Fruit fly (Drosophila melanogaster) whole organism, prepupa: Measurements from ENCODE around the gene FASN2.

ENCODE experiments used
- Blimp-1 ChIP-seq: fragments of 200-800 bp; sonication (Bioruptor generic); optimal IDR thresholded peaks from 3 replicates; lab custom pipeline; 2017; ENCODE audit warnings: missing biosample characterization, missing genetic modification characterization, mild to moderate bottlenecking, moderate library complexity, missing genetic modification reagents
- CG10631 ChIP-seq: fragments of 200-800 bp; sonication (Bioruptor generic); optimal IDR thresholded peaks from 2 replicates; lab custom pipeline; 2016; ENCODE audit warnings: missing biosample characterization, missing genetic modification characterization
- CG11762 ChIP-seq: fragments of 200-800 bp; sonication (Bioruptor generic); optimal IDR thresholded peaks from 3 replicates; lab custom pipeline; 2016; ENCODE audit warnings: missing biosample characterization, missing genetic modification characterization; ENCODE audit not compliant: insufficient read depth
- CG11902 ChIP-seq: fragments of 200-800 bp; sonication (Bioruptor generic); optimal IDR thresholded peaks from 3 replicates; lab custom pipeline; 2016; ENCODE audit warnings: missing biosample characterization, missing genetic modification characterization
- CG1621 ChIP-seq: fragments of 200-800 bp; sonication (Bioruptor generic); optimal IDR thresholded peaks from 3 replicates; lab custom pipeline; 2018; ENCODE audit warnings: missing biosample characterization, mild to moderate bottlenecking, missing genetic modification characterization
- CG16779 ChIP-seq: fragments of 200-800 bp; sonication (Bioruptor generic); optimal IDR thresholded peaks from 3 replicates; lab custom pipeline; 2017; ENCODE audit warnings: missing biosample characterization, mild to moderate bottlenecking, missing genetic modification characterization
- CG3032 ChIP-seq: fragments of 200-800 bp; optimal IDR thresholded peaks from 2 replicates; lab custom pipeline; 2019; ENCODE audit warnings: missing biosample characterization, mild to moderate bottlenecking, missing genetic modification characterization, moderate library complexity
- CG31627 ChIP-seq: fragments of 200-800 bp; sonication (Bioruptor generic); optimal IDR thresholded peaks from 3 replicates; lab custom pipeline; 2016; ENCODE audit warnings: missing biosample characterization, missing genetic modification characterization
- CG32006 ChIP-seq: fragments of 200-800 bp; sonication (Bioruptor generic); optimal IDR thresholded peaks from 3 replicates; lab custom pipeline; 2017; ENCODE audit warnings: missing biosample characterization, mild to moderate bottlenecking, missing genetic modification characterization
- CG34406 ChIP-seq: fragments of 200-800 bp; sonication (Bioruptor generic); optimal IDR thresholded peaks from 3 replicates; lab custom pipeline; 2016; ENCODE audit warnings: missing biosample characterization, missing genetic modification characterization
- CG3919 ChIP-seq: fragments of 200-800 bp; sonication (Bioruptor generic); optimal IDR thresholded peaks from 3 replicates; lab custom pipeline; 2016; ENCODE audit warnings: missing biosample characterization, missing genetic modification characterization
- CG4318 ChIP-seq: fragments of 200-800 bp; sonication (Bioruptor generic); optimal IDR thresholded peaks from 3 replicates; lab custom pipeline; 2017; ENCODE audit warnings: missing biosample characterization, mild to moderate bottlenecking, missing genetic modification characterization
- CG6163 ChIP-seq: fragments of 200-800 bp; sonication (Bioruptor generic); IDR thresholded peaks from 3 replicates; pipeline ENCODE4 v1.3.6; 2022; ENCODE audit warnings: missing biosample characterization, missing genetic modification characterization
- CG6854 ChIP-seq: fragments of 200-800 bp; sonication (Bioruptor generic); optimal IDR thresholded peaks from 2 replicates; lab custom pipeline; 2017; ENCODE audit warnings: missing biosample characterization, mild to moderate bottlenecking, missing genetic modification characterization
- CG7368 ChIP-seq: fragments of 200-800 bp; sonication (Bioruptor generic); optimal IDR thresholded peaks from 3 replicates; lab custom pipeline; 2016; ENCODE audit warnings: missing biosample characterization, missing genetic modification characterization
- CG8119 ChIP-seq: fragments of 200-800 bp; sonication (Bioruptor generic); IDR thresholded peaks from 3 replicates; pipeline ENCODE4 v1.3.6; 2022; ENCODE audit warnings: missing biosample characterization, missing genetic modification characterization
- CG8319 ChIP-seq: fragments of 200-800 bp; sonication (Bioruptor generic); optimal IDR thresholded peaks from 3 replicates; lab custom pipeline; 2016; ENCODE audit warnings: missing biosample characterization, missing genetic modification characterization
- CG8632 ChIP-seq: fragments of 200-800 bp; sonication (Bioruptor generic); optimal IDR thresholded peaks from 3 replicates; lab custom pipeline; 2016; ENCODE audit warnings: missing biosample characterization, missing genetic modification characterization
- CG9139 ChIP-seq: fragments of 200-800 bp; sonication (Bioruptor generic); optimal IDR thresholded peaks from 3 replicates; lab custom pipeline; 2017; ENCODE audit warnings: missing biosample characterization, mild to moderate bottlenecking, missing genetic modification characterization
- Eip75B ChIP-seq: fragments of 200-800 bp; sonication (Bioruptor generic); optimal IDR thresholded peaks from 3 replicates; lab custom pipeline; 2016; ENCODE audit warnings: missing biosample characterization, missing genetic modification characterization
- Ets21C ChIP-seq: fragments of 200-800 bp; sonication (Bioruptor generic); optimal IDR thresholded peaks from 3 replicates; lab custom pipeline; 2016; ENCODE audit warnings: missing biosample characterization, missing genetic modification characterization
- Ets96B ChIP-seq: fragments of 200-800 bp; optimal IDR thresholded peaks from 2 replicates; lab custom pipeline; 2019; ENCODE audit warnings: missing biosample characterization, mild to moderate bottlenecking, missing genetic modification characterization, moderate library complexity
- Gug ChIP-seq: fragments of 200-800 bp; sonication (Bioruptor generic); IDR thresholded peaks from 2 replicates; pipeline ENCODE4 v1.3.6; 2022; ENCODE audit warnings: missing biosample characterization, missing genetic modification characterization
- Hr38 ChIP-seq: sonication (Bioruptor generic); optimal IDR thresholded peaks from 2 replicates; lab custom pipeline; 2016; ENCODE audit warnings: missing biosample characterization, missing genetic modification characterization
- Hr4 ChIP-seq: fragments of 200-800 bp; sonication (Bioruptor generic); optimal IDR thresholded peaks from 3 replicates; lab custom pipeline; 2016; ENCODE audit warnings: missing biosample characterization, missing genetic modification characterization
- Met ChIP-seq: fragments of 200-800 bp; sonication (Bioruptor generic); optimal IDR thresholded peaks from 3 replicates; lab custom pipeline; 2016; ENCODE audit warnings: missing biosample characterization, missing genetic modification characterization
- OdsH ChIP-seq: fragments of 200-800 bp; sonication (Bioruptor generic); optimal IDR thresholded peaks from 3 replicates; lab custom pipeline; 2016; ENCODE audit warnings: missing biosample characterization, missing genetic modification characterization
- Sox102F ChIP-seq: fragments of 200-800 bp; sonication (Bioruptor generic); optimal IDR thresholded peaks from 2 replicates; lab custom pipeline; 2016; ENCODE audit warnings: missing biosample characterization, mild to moderate bottlenecking, missing genetic modification characterization
- Sox14 ChIP-seq: fragments of 200-800 bp; sonication (Bioruptor generic); optimal IDR thresholded peaks from 3 replicates; lab custom pipeline; 2016; ENCODE audit warnings: missing biosample characterization, missing genetic modification characterization
- Sox15 ChIP-seq: fragments of 200-800 bp; sonication (Bioruptor generic); optimal IDR thresholded peaks from 3 replicates; lab custom pipeline; 2016; ENCODE audit warnings: missing biosample characterization, missing genetic modification characterization
- cyc ChIP-seq: fragments of 200-800 bp; sonication (Bioruptor generic); optimal IDR thresholded peaks from 3 replicates; lab custom pipeline; 2016; ENCODE audit warnings: missing biosample characterization, missing genetic modification characterization
- dac ChIP-seq: fragments of 200-800 bp; sonication (Bioruptor generic); optimal IDR thresholded peaks from 2 replicates; lab custom pipeline; 2017; ENCODE audit warnings: missing biosample characterization, mild to moderate bottlenecking, missing genetic modification characterization
- dsx ChIP-seq: fragments of 200-800 bp; optimal IDR thresholded peaks from 3 replicates; lab custom pipeline; 2019; ENCODE audit warnings: missing biosample characterization, mild to moderate bottlenecking, missing genetic modification characterization, moderate library complexity; ENCODE audit not compliant: poor library complexity, severe bottlenecking
- eg ChIP-seq: fragments of 200-800 bp; sonication (Bioruptor generic); IDR thresholded peaks from 3 replicates; pipeline ENCODE4 v1.3.6; 2022; ENCODE audit warnings: missing biosample characterization, missing genetic modification characterization
- esn ChIP-seq: fragments of 200-800 bp; sonication (Bioruptor generic); optimal IDR thresholded peaks from 2 replicates; lab custom pipeline; 2016; ENCODE audit warnings: missing biosample characterization, mild to moderate bottlenecking, missing genetic modification characterization, moderate library complexity
- fd59A ChIP-seq: fragments of 200-800 bp; sonication (Bioruptor generic); optimal IDR thresholded peaks from 2 replicates; lab custom pipeline; 2017; ENCODE audit warnings: missing biosample characterization, mild to moderate bottlenecking, missing genetic modification characterization, missing genetic modification reagents
- fd85E ChIP-seq: fragments of 200-800 bp; sonication (Bioruptor generic); optimal IDR thresholded peaks from 3 replicates; lab custom pipeline; 2016; ENCODE audit warnings: missing biosample characterization, missing genetic modification characterization
- fkh ChIP-seq: fragments of 200-800 bp; sonication (Bioruptor generic); optimal IDR thresholded peaks from 3 replicates; lab custom pipeline; 2017; ENCODE audit warnings: missing biosample characterization, mild to moderate bottlenecking, missing genetic modification characterization, moderate library complexity
- lz ChIP-seq: fragments of 200-800 bp; sonication (Bioruptor generic); optimal IDR thresholded peaks from 3 replicates; lab custom pipeline; 2016; ENCODE audit warnings: missing biosample characterization, missing genetic modification characterization
- net ChIP-seq: fragments of 200-800 bp; sonication (Bioruptor generic); optimal IDR thresholded peaks from 3 replicates; lab custom pipeline; 2016; ENCODE audit warnings: missing biosample characterization, missing genetic modification characterization
- pdm3 ChIP-seq: fragments of 200-800 bp; sonication (Bioruptor generic); optimal IDR thresholded peaks from 3 replicates; lab custom pipeline; 2016; ENCODE audit warnings: missing biosample characterization, missing genetic modification characterization
- salr ChIP-seq, 2 experiments: fragments of 200-800 bp; sonication (Bioruptor generic); optimal IDR thresholded peaks; 3 replicates each; lab custom pipeline; 2016 to 2018; ENCODE audit warnings: missing biosample characterization in 2 of 2, missing genetic modification characterization in 2 of 2, mild to moderate bottlenecking in 1 of 2
- spab ChIP-seq: fragments of 200-800 bp; sonication (Bioruptor generic); optimal IDR thresholded peaks from 2 replicates; lab custom pipeline; 2017; ENCODE audit warnings: missing biosample characterization, mild to moderate bottlenecking, missing genetic modification characterization, missing genetic modification reagents
- ss ChIP-seq, 2 experiments: fragments of 200-800 bp; sonication (Bioruptor generic); optimal IDR thresholded peaks; 2 replicates in 1 of 2; 3 replicates in 1 of 2; lab custom pipeline; 2017 to 2018; ENCODE audit warnings: mild to moderate bottlenecking in 2 of 2, missing biosample characterization in 2 of 2, missing genetic modification characterization in 2 of 2, moderate library complexity in 1 of 2
- svp ChIP-seq: fragments of 200-800 bp; sonication (Bioruptor generic); peaks from one replicate; lab custom pipeline; 2016; ENCODE audit warnings: missing biosample characterization, missing genetic modification characterization
- topi ChIP-seq: fragments of 200-800 bp; sonication (Bioruptor generic); optimal IDR thresholded peaks from 3 replicates; lab custom pipeline; 2016; ENCODE audit warnings: missing biosample characterization, missing genetic modification characterization
- vri ChIP-seq: fragments of 200-800 bp; sonication (Bioruptor generic); optimal IDR thresholded peaks from 3 replicates; lab custom pipeline; 2016; ENCODE audit warnings: missing biosample characterization, mild to moderate bottlenecking, missing genetic modification characterization

The FASN2 gene

dm6 chr2L:3037153-3037579 is 6.6 kb upstream of the FASN2 start, which contains the start of the genes CG17260 and SerRS (continued):
- TF ChIP-seq CG4318 (no peak), dac (GFP tag; lab: Kevin White, UChicago) (peak; percentile 86), topi (GFP tag; lab: Kevin White, UChicago) (peak; percentile 95), CG3919 (GFP tag; lab: Kevin White, UChicago) (peak; percentile 94), CG3032 (peak; percentile 92), fd59A (peak; percentile 70), Ets21C (GFP tag; lab: Kevin White, UChicago) (peak; percentile 92), fkh (GFP tag; lab: Kevin White, UChicago) (no peak), CG8119 (GFP tag; lab: Robert Waterston, UW) (peak; percentile 85), Met (GFP tag; lab: Kevin White, UChicago) (no peak), CG8632 (GFP tag; lab: Kevin White, UChicago) (peak; percentile 87), lz (peak; percentile 97), CG11902 (GFP tag; lab: Kevin White, UChicago) (peak; percentile 91), salr (GFP tag; optimal IDR thresholded peaks at IDR 0.05; lab: Kevin White, UChicago) (peak in 1 of 2 experiments; percentile 70), spab (GFP tag; lab: Kevin White, UChicago) (no peak), esn (peak; percentile 96), Gug (GFP tag; lab: Robert Waterston, UW) (peak; percentile 91), CG7368 (no peak), CG31627 (GFP tag; lab: Kevin White, UChicago) (peak; percentile 97), cyc (peak; percentile 95), Hr4 (GFP tag; lab: Kevin White, UChicago) (peak; percentile 96), Eip75B (GFP tag; lab: Kevin White, UChicago) (no peak), Sox14 (peak; percentile 95), dsx (GFP tag; lab: Kevin White, UChicago) (no peak), CG32006 (GFP tag; lab: Kevin White, UChicago) (peak; percentile 94), CG11762 (peak; percentile 89)

dm6 chr2L:3039774-3040173 is 4.0 kb upstream of the FASN2 start, which contains the start of the genes cnir and CG17221:
Gene cnir, minus strand, starts transcription at chr2L:3039812.
Gene CG17221, plus strand, starts transcription at chr2L:3039976.
- TF ChIP-seq Gug (GFP tag; lab: Robert Waterston, UW), result 0 out of 2 replicates have a peak, but pooled peaks have one; percentile 26
- TF ChIP-seq CG16779 (tag; lab: Kevin White, UChicago), result no peak
- no peak for TF ChIP-seq Ets96B (tag; lab: Kevin White, UChicago)
- peak in 1 of 2 experiments; percentile 43 for TF ChIP-seq ss (GFP tag; optimal IDR thresholded peaks at IDR 0.05; lab: Kevin White, UChicago)
- TF ChIP-seq CG10631, result peak; percentile 78
- TF ChIP-seq CG11902 (GFP tag; lab: Kevin White, UChicago), result peak; percentile 19
- peak; percentile 41 for TF ChIP-seq CG7368
- no peak for TF ChIP-seq CG9139 (GFP tag; lab: Kevin White, UChicago)
- TF ChIP-seq CG4318, result no peak
- TF ChIP-seq CG3919 (GFP tag; lab: Kevin White, UChicago), result peak; percentile 73
- TF ChIP-seq CG11762, result peak; percentile 57
- TF ChIP-seq Sox14, result peak; percentile 72
- no peak for TF ChIP-seq fd85E (GFP tag; lab: Kevin White, UChicago)
- TF ChIP-seq dsx (GFP tag; lab: Kevin White, UChicago), result no peak
- peak; percentile 68 for TF ChIP-seq svp
- no peak for TF ChIP-seq CG6854 (GFP tag; lab: Kevin White, UChicago)
- no peak for TF ChIP-seq salr (GFP tag; optimal IDR thresholded peaks at IDR 0.05; lab: Kevin White, UChicago)
- peak; percentile 36; the same call in 2 of the 3 replicates for TF ChIP-seq CG6163 (GFP tag; lab: Robert Waterston, UW)
- peak; percentile 75 for TF ChIP-seq OdsH (GFP tag; lab: Kevin White, UChicago)
- peak; percentile 46 for TF ChIP-seq net (GFP tag; lab: Kevin White, UChicago)
- TF ChIP-seq Hr38 (GFP tag; lab: Kevin White, UChicago), result no peak
- TF ChIP-seq esn, result peak; percentile 83
- peak; percentile 72 for TF ChIP-seq pdm3 (GFP tag; lab: Kevin White, UChicago)
- peak; percentile 37 for TF ChIP-seq Sox15 (GFP tag; lab: Kevin White, UChicago)
- peak; percentile 41; the same call in 1 of the 3 replicates for TF ChIP-seq eg (GFP tag; lab: Robert Waterston, UW)
- TF ChIP-seq Blimp-1 (GFP tag; lab: Kevin White, UChicago), result no peak
- peak; percentile 93 for TF ChIP-seq vri (GFP tag; lab: Kevin White, UChicago)
- peak; percentile 77 for TF ChIP-seq Met (GFP tag; lab: Kevin White, UChicago)
- TF ChIP-seq Ets21C (GFP tag; lab: Kevin White, UChicago), result peak; percentile 72
- TF ChIP-seq CG34406 (GFP tag; lab: Kevin White, UChicago), result peak; percentile 48
- peak; percentile 73 for TF ChIP-seq lz
- TF ChIP-seq CG8319 (GFP tag; lab: Kevin White, UChicago), result peak; percentile 42
- TF ChIP-seq Eip75B (GFP tag; lab: Kevin White, UChicago), result peak; percentile 81
- TF ChIP-seq fd59A, result peak; percentile 41
- TF ChIP-seq CG1621 (tag; lab: Kevin White, UChicago), result peak; percentile 3
- peak; percentile 73 for TF ChIP-seq Sox102F (GFP tag; lab: Kevin White, UChicago)
- no peak for TF ChIP-seq CG32006 (GFP tag; lab: Kevin White, UChicago)
- peak; percentile 17 for TF ChIP-seq dac (GFP tag; lab: Kevin White, UChicago)
